Worm (Caenorhabditis elegans) whole organism, L4/young adult: ENCODE data around the gene sucl-1.

Source experiments
- W03F9.2 ChIP-seq: fragments of 150-350 bp; optimal IDR thresholded peaks from 2 replicates; lab custom pipeline; 2014; ENCODE audit warnings: missing biosample characterization, missing genetic modification characterization
- him-1 ChIP-seq: sonication (generic microtip); optimal IDR thresholded peaks from 2 replicates; lab custom pipeline; 2016; ENCODE audit warnings: missing genotype, missing genetic modification reagents, missing genetic modification characterization, missing compliant biosample characterization

ce11 chrX:14704933-14705332 is 48.9 kb upstream of the sucl-1 start:
- no peak for TF ChIP-seq W03F9.2
- TF ChIP-seq him-1 (tag; lab: Kevin White, UChicago) = no peak
